Worm (Caenorhabditis elegans) whole organism, L4/young adult: ENCODE data around the gene bus-5.

Experiments
- W03F9.2 ChIP-seq: fragments of 150-350 bp; optimal IDR thresholded peaks from 2 replicates; lab custom pipeline; 2014; ENCODE audit warnings: missing biosample characterization, missing genetic modification characterization
- dao-5 ChIP-seq: sonication (generic microtip); optimal IDR thresholded peaks from 2 replicates; lab custom pipeline; 2016; ENCODE audit warnings: missing genotype, missing genetic modification characterization, moderate library complexity, missing compliant biosample characterization

DNA sequence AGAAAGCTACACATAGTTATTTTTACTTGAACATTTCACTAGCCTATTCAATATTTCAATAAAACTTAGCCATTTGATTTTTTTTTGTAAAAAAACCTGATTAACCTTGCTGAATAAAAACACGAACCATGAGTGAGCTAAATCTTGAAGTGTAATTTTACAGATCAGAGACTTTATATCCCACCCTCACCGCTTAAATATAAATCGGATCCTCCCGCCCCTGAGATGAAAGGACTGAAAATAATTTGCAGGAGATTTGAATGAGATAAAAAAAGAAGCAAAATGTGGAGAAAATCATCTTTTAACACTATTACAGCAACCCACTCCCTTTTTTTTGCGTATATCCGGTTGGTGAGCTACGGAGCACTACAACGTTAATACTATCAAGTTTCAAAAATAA is 37.1 kb upstream of the bus-5 start, which contains the start of gene npax-2:
- TF ChIP-seq dao-5 (tag; lab: Kevin White, UChicago), result no peak
- no peak for TF ChIP-seq W03F9.2 (tag; lab: Kevin White, UChicago)
